Worm (Caenorhabditis elegans) whole organism, mixed stage, embryonic: ENCODE data around the gene nhr-101.

Experiments
- blmp-1 ChIP-seq: fragments of 150-350 bp; optimal IDR thresholded peaks from 2 replicates; lab custom pipeline; 2014; ENCODE audit warnings: missing biosample characterization, missing genetic modification characterization
- drap-1 ChIP-seq: fragments of 200-800 bp; sonication (Bioruptor generic); optimal IDR thresholded peaks from 3 replicates; lab custom pipeline; 2018; ENCODE audit warnings: mild to moderate bottlenecking, missing genetic modification characterization, missing compliant biosample characterization
- elt-3 ChIP-seq: fragments of 150-350 bp; optimal IDR thresholded peaks from 2 replicates; lab custom pipeline; 2014; ENCODE audit warnings: missing biosample characterization, missing genetic modification characterization
- lin-13 ChIP-seq: fragments of 150-350 bp; optimal IDR thresholded peaks from 2 replicates; lab custom pipeline; 2014; ENCODE audit warnings: missing biosample characterization, missing genetic modification characterization
- lsy-2 ChIP-seq: fragments of 150-350 bp; optimal IDR thresholded peaks from 2 replicates; lab custom pipeline; 2014; ENCODE audit warnings: missing biosample characterization, missing genetic modification characterization
- mab-5 ChIP-seq: fragments of 150-350 bp; optimal IDR thresholded peaks from 2 replicates; lab custom pipeline; 2014; ENCODE audit warnings: missing biosample characterization, missing genetic modification characterization
- nhr-237 ChIP-seq: fragments of 150-350 bp; optimal IDR thresholded peaks from 2 replicates; lab custom pipeline; 2014; ENCODE audit warnings: missing biosample characterization, missing genetic modification characterization
- pha-4 ChIP-seq: fragments of 150-350 bp; optimal IDR thresholded peaks from 2 replicates; lab custom pipeline; 2018; ENCODE audit warnings: missing biosample characterization, missing genetic modification reagents, missing genetic modification characterization
- unc-120 ChIP-seq: sonication (generic microtip); optimal IDR thresholded peaks from 2 replicates; lab custom pipeline; 2017; ENCODE audit warnings: missing genetic modification characterization, missing compliant biosample characterization; ENCODE audit not compliant: poor library complexity, severe bottlenecking
- unc-62 ChIP-seq: fragments of 150-350 bp; optimal IDR thresholded peaks from 2 replicates; lab custom pipeline; 2014; ENCODE audit warnings: missing biosample characterization, missing genetic modification reagents, missing genetic modification characterization

DNA sequence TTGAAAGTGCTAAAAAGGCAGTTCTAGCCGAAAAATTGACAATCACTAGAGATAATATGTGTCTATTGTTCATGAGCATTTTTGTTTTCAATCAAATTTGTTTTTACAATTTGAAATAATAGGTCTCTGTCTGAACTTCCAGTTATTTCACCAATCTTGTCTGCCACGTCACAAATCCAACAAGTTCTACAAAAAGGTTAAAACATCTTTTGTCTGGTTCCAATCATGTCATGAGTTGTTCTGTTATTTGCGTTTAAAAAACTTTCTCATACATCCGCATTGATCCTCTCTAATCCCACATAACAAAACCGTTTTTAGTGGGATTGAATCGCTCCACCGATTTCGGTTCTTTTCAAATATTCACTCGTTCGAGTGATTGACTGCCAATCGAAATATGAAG lies 30.5 kb downstream of the nhr-101 start, which contains the start of gene F35B12.9:
- TF ChIP-seq unc-62 (GFP tag; lab: Kevin White, UChicago) (no peak), drap-1 (GFP tag; lab: Kevin White, UChicago) (no peak), pha-4 (no peak), nhr-237 (tag; lab: Kevin White, UChicago) (no peak), lsy-2 (tag; lab: Kevin White, UChicago) (no peak), elt-3 (no peak), blmp-1 (tag; lab: Kevin White, UChicago) (no peak), lin-13 (tag; lab: Kevin White, UChicago) (no peak), mab-5 (tag; lab: Kevin White, UChicago) (no peak), unc-120 (no peak)
